Worm (Caenorhabditis elegans) whole organism, late embryonic: ENCODE results near the gene T24E12.12.

Source experiments
- C08G9.2 ChIP-seq: sonication (generic microtip); optimal IDR thresholded peaks from 2 replicates; lab custom pipeline; 2016; ENCODE audit warnings: mild to moderate bottlenecking, missing genetic modification characterization, moderate library complexity, missing compliant biosample characterization
- F13H6.1 ChIP-seq: sonication (generic microtip); optimal IDR thresholded peaks from 2 replicates; lab custom pipeline; 2016; ENCODE audit warnings: missing genetic modification characterization, missing compliant biosample characterization
- K02D7.2 ChIP-seq: sonication (generic microtip); optimal IDR thresholded peaks from 2 replicates; lab custom pipeline; 2017; ENCODE audit warnings: mild to moderate bottlenecking, missing genetic modification characterization, missing compliant biosample characterization
- K09A11.1 ChIP-seq: sonication (generic microtip); optimal IDR thresholded peaks from 2 replicates; lab custom pipeline; 2017; ENCODE audit warnings: antibody characterized with exemption, mild to moderate bottlenecking, missing genetic modification characterization, missing compliant biosample characterization; ENCODE audit not compliant: insufficient read depth
- ahr-1 ChIP-seq: sonication (generic microtip); optimal IDR thresholded peaks from 2 replicates; lab custom pipeline; 2016; ENCODE audit warnings: missing genetic modification characterization, missing compliant biosample characterization
- ceh-14 ChIP-seq: sonication (generic microtip); optimal IDR thresholded peaks from 2 replicates; lab custom pipeline; 2016; ENCODE audit warnings: missing genotype, missing genetic modification characterization, missing compliant biosample characterization
- ceh-18 ChIP-seq: sonication (generic microtip); optimal IDR thresholded peaks from 2 replicates; lab custom pipeline; 2016; ENCODE audit warnings: missing genetic modification characterization, missing compliant biosample characterization
- ceh-19 ChIP-seq: fragments of 200-800 bp; sonication (Bioruptor generic); optimal IDR thresholded peaks from 2 replicates; lab custom pipeline; 2018; ENCODE audit warnings: mild to moderate bottlenecking, missing genetic modification characterization, missing compliant biosample characterization
- ceh-2 ChIP-seq: sonication (generic microtip); optimal IDR thresholded peaks from 2 replicates; lab custom pipeline; 2016; ENCODE audit warnings: missing genotype, missing genetic modification characterization, missing compliant biosample characterization
- ceh-24 ChIP-seq: sonication (generic microtip); optimal IDR thresholded peaks from 2 replicates; lab custom pipeline; 2016; ENCODE audit warnings: mild to moderate bottlenecking, missing genetic modification characterization, missing compliant biosample characterization
- ceh-30 ChIP-seq: fragments of 150-350 bp; optimal IDR thresholded peaks from 2 replicates; lab custom pipeline; 2014; ENCODE audit warnings: missing biosample characterization, missing genetic modification characterization
- ceh-31 ChIP-seq: sonication (generic microtip); optimal IDR thresholded peaks from 2 replicates; lab custom pipeline; 2016; ENCODE audit warnings: missing genetic modification characterization, missing compliant biosample characterization
- ceh-45 ChIP-seq: fragments of 200-800 bp; sonication (Bioruptor generic); IDR thresholded peaks from 2 replicates; pipeline ENCODE4 v1.3.6; 2022; ENCODE audit warnings: missing genetic modification reagents, missing genetic modification characterization, missing compliant biosample characterization
- ceh-6 ChIP-seq: fragments of 200-800 bp; sonication (Bioruptor generic); optimal IDR thresholded peaks from 2 replicates; lab custom pipeline; 2018; ENCODE audit warnings: mild to moderate bottlenecking, missing genetic modification characterization, missing compliant biosample characterization
- che-1 ChIP-seq: sonication (generic microtip); optimal IDR thresholded peaks from 2 replicates; lab custom pipeline; 2016; ENCODE audit warnings: mild to moderate bottlenecking, missing genetic modification characterization, missing compliant biosample characterization
- dmd-4 ChIP-seq: sonication (generic microtip); optimal IDR thresholded peaks from 2 replicates; lab custom pipeline; 2016; ENCODE audit warnings: borderline replicate concordance, missing genetic modification characterization, missing compliant biosample characterization
- dve-1 ChIP-seq: sonication (generic microtip); optimal IDR thresholded peaks from 2 replicates; lab custom pipeline; 2017; ENCODE audit warnings: antibody characterized with exemption, mild to moderate bottlenecking, missing genetic modification characterization, missing compliant biosample characterization
- elt-2 ChIP-seq: sonication (generic microtip); optimal IDR thresholded peaks from 2 replicates; lab custom pipeline; 2016; ENCODE audit warnings: missing genetic modification reagents, missing genetic modification characterization, missing compliant biosample characterization
- fax-1 ChIP-seq: sonication (generic microtip); optimal IDR thresholded peaks from 2 replicates; lab custom pipeline; 2016; ENCODE audit warnings: missing genotype, missing genetic modification characterization, missing compliant biosample characterization
- hlh-30 ChIP-seq: sonication (generic microtip); optimal IDR thresholded peaks from 2 replicates; lab custom pipeline; 2017; ENCODE audit warnings: antibody characterized with exemption, missing genetic modification characterization, missing compliant biosample characterization; ENCODE audit not compliant: insufficient read depth
- lim-6 ChIP-seq: sonication (generic microtip); optimal IDR thresholded peaks from 2 replicates; lab custom pipeline; 2016; ENCODE audit warnings: missing genetic modification characterization, missing compliant biosample characterization
- lin-11 ChIP-seq: fragments of 200-800 bp; sonication (Bioruptor generic); optimal IDR thresholded peaks from 2 replicates; lab custom pipeline; 2018; ENCODE audit warnings: mild to moderate bottlenecking, missing genetic modification characterization, missing compliant biosample characterization
- madf-2 ChIP-seq: sonication (generic microtip); optimal IDR thresholded peaks from 2 replicates; lab custom pipeline; 2017; ENCODE audit warnings: missing genetic modification characterization, missing compliant biosample characterization
- nfya-1 ChIP-seq: sonication (generic microtip); optimal IDR thresholded peaks from 2 replicates; lab custom pipeline; 2017; ENCODE audit warnings: missing genetic modification characterization, mild to moderate bottlenecking, missing compliant biosample characterization, antibody characterized with exemption, moderate library complexity
- nhr-11 ChIP-seq: fragments of 150-350 bp; optimal IDR thresholded peaks from 2 replicates; lab custom pipeline; 2014; ENCODE audit warnings: missing biosample characterization, missing genetic modification characterization
- pag-3 ChIP-seq: sonication (generic microtip); optimal IDR thresholded peaks from 2 replicates; lab custom pipeline; 2016; ENCODE audit warnings: missing compliant biosample characterization, missing genetic modification characterization, borderline replicate concordance
- pax-1 ChIP-seq: fragments of 150-350 bp; optimal IDR thresholded peaks from 2 replicates; lab custom pipeline; 2014; ENCODE audit warnings: missing biosample characterization, missing genetic modification characterization
- pha-2 ChIP-seq: sonication (generic microtip); optimal IDR thresholded peaks from 2 replicates; lab custom pipeline; 2017; ENCODE audit warnings: mild to moderate bottlenecking, missing genetic modification characterization, missing compliant biosample characterization
- pqm-1 ChIP-seq: sonication (generic microtip); optimal IDR thresholded peaks from 2 replicates; lab custom pipeline; 2016; ENCODE audit warnings: missing genetic modification characterization, missing compliant biosample characterization
- sdc-2 ChIP-seq: sonication (generic microtip); optimal IDR thresholded peaks from 2 replicates; lab custom pipeline; 2016; ENCODE audit warnings: missing genotype, missing genetic modification characterization, missing compliant biosample characterization
- sox-2 ChIP-seq: fragments of 200-800 bp; sonication (Bioruptor generic); IDR thresholded peaks from 2 replicates; pipeline ENCODE4 v1.3.6; 2022; ENCODE audit warnings: missing genetic modification reagents, missing genetic modification characterization, missing compliant biosample characterization
- sox-4 ChIP-seq: sonication (generic microtip); optimal IDR thresholded peaks from 2 replicates; lab custom pipeline; 2017; ENCODE audit warnings: mild to moderate bottlenecking, missing genetic modification characterization, inconsistent platforms, missing compliant biosample characterization
- tbx-2 ChIP-seq: sonication (generic microtip); optimal IDR thresholded peaks from 2 replicates; lab custom pipeline; 2016; ENCODE audit warnings: missing genetic modification characterization, missing compliant biosample characterization
- ttx-3 ChIP-seq: sonication (generic microtip); optimal IDR thresholded peaks from 2 replicates; lab custom pipeline; 2016; ENCODE audit warnings: missing genetic modification reagents, missing genetic modification characterization, missing compliant biosample characterization
- unc-3 ChIP-seq, 2 experiments: fragments of 200-800 bp in 1 of 2; sonication (Bioruptor generic) in 1 of 2; sonication (generic microtip) in 1 of 2; conservative IDR thresholded peaks in 1 of 2; optimal IDR thresholded peaks in 1 of 2; 2 replicates each; pipeline versions ENCODE4 v1.3.6 to Lab custom; 2016 to 2022; ENCODE audit warnings: missing compliant biosample characterization in 2 of 2, missing genetic modification characterization in 2 of 2, missing genetic modification reagents in 1 of 2
- unc-42 ChIP-seq: sonication (generic microtip); optimal IDR thresholded peaks from 2 replicates; lab custom pipeline; 2016; ENCODE audit warnings: missing genotype, missing genetic modification characterization, missing compliant biosample characterization
- unc-55 ChIP-seq: sonication (generic microtip); optimal IDR thresholded peaks from 2 replicates; lab custom pipeline; 2017; ENCODE audit warnings: missing biosample characterization, missing genetic modification reagents, missing genetic modification characterization
- unc-86 ChIP-seq: sonication (generic microtip); optimal IDR thresholded peaks from 2 replicates; lab custom pipeline; 2016; ENCODE audit warnings: missing genetic modification characterization, missing compliant biosample characterization
- zip-5 ChIP-seq: sonication (generic microtip); optimal IDR thresholded peaks from 2 replicates; lab custom pipeline; 2016; ENCODE audit warnings: missing genetic modification characterization, missing compliant biosample characterization

T24E12.12 gene

ce11 chrII:3806964-3807363, 47.9 kb downstream of the T24E12.12 start, which contains the start of gene F54D10.4:
Gene F54D10.4, minus strand, starts transcription at chrII:3807064.
- TF ChIP-seq pha-2 (tag; lab: Kevin White, UChicago) (no peak), ceh-30 (tag; lab: Kevin White, UChicago) (no peak), madf-2 (tag; lab: Kevin White, UChicago) (no peak), lin-11 (tag; lab: Kevin White, UChicago) (no peak), ceh-45 (GFP tag; lab: Robert Waterston, UW) (no peak), ceh-19 (GFP tag; lab: Kevin White, UChicago) (no peak), F13H6.1 (tag; lab: Kevin White, UChicago) (no peak), dmd-4 (tag; lab: Kevin White, UChicago) (no peak), sox-2 (GFP tag; lab: Robert Waterston, UW) (no peak), unc-42 (tag; lab: Kevin White, UChicago) (no peak), C08G9.2 (no peak), nhr-11 (no peak), K09A11.1 (tag; lab: Kevin White, UChicago) (no peak), sox-4 (no peak), hlh-30 (tag; lab: Kevin White, UChicago) (no peak), che-1 (tag; lab: Kevin White, UChicago) (no peak), unc-86 (tag; lab: Kevin White, UChicago) (no peak), ceh-2 (tag; lab: Kevin White, UChicago) (no peak)
- TF ChIP-seq, all 69 proteins: peak for 0

DNA sequence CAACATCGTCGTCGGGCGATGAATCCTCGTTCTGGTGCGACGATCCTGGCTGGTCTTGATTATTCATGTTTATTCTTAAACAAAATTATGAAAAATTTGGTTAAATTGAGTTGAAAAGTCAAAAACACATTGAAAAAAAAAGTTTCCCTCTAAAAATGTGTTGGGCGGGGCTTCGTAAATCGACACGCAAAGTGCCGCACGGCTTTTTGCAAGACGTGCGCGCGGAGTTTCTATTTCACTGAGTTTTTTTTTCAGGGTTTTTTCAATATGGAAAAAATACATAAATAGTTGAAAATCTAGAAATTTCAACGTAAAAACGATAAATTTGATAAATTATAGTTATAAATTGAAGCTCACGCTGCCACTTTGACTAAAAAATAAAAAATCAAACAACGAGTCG, 49.0 kb downstream of the T24E12.12 start, which contains the start of gene F54D10.5:
TSS of gene F54D10.5 (minus strand) at position 74 of the 400 bp plus-strand sequence.
- TF ChIP-seq unc-3 (GFP tag; conservative IDR thresholded peaks at IDR 0.05; lab: Robert Waterston, UW) = no peak
- TF ChIP-seq unc-3 (tag; optimal IDR thresholded peaks at IDR 0.05; lab: Kevin White, UChicago) = no peak
- TF ChIP-seq unc-86 (tag; lab: Kevin White, UChicago) = peak; percentile 45
- peak; percentile 4 for TF ChIP-seq sox-4
- TF ChIP-seq nhr-11 = no peak
- peak; percentile 36 for TF ChIP-seq ttx-3 (tag; lab: Kevin White, UChicago)
- TF ChIP-seq ceh-31 (tag; lab: Kevin White, UChicago) = peak; percentile 53
- TF ChIP-seq madf-2 (tag; lab: Kevin White, UChicago) = no peak
- TF ChIP-seq fax-1 (tag; lab: Kevin White, UChicago) = no peak
- TF ChIP-seq lim-6 (tag; lab: Kevin White, UChicago) = no peak
- no peak for TF ChIP-seq ceh-30 (tag; lab: Kevin White, UChicago)
- no peak for TF ChIP-seq ahr-1 (tag; lab: Kevin White, UChicago)
- TF ChIP-seq unc-42 (tag; lab: Kevin White, UChicago) = peak; percentile 6
- TF ChIP-seq pax-1 (tag; lab: Kevin White, UChicago) = peak; percentile 30
- peak; percentile 70 for TF ChIP-seq nfya-1
- TF ChIP-seq unc-55 = no peak
- no peak for TF ChIP-seq ceh-45 (GFP tag; lab: Robert Waterston, UW)
- no peak for TF ChIP-seq pqm-1 (tag; lab: Kevin White, UChicago)
- no peak for TF ChIP-seq pag-3 (tag; lab: Kevin White, UChicago)
- no peak for TF ChIP-seq pha-2 (tag; lab: Kevin White, UChicago)
- no peak for TF ChIP-seq ceh-24
- peak; percentile 32 for TF ChIP-seq K09A11.1 (tag; lab: Kevin White, UChicago)
- TF ChIP-seq ceh-18 (tag; lab: Kevin White, UChicago) = peak; percentile 32
- peak; percentile 74 for TF ChIP-seq tbx-2 (tag; lab: Kevin White, UChicago)
- TF ChIP-seq K02D7.2 (tag; lab: Kevin White, UChicago) = peak; percentile 45
- TF ChIP-seq elt-2 (tag; lab: Kevin White, UChicago) = peak; percentile 78

DNA sequence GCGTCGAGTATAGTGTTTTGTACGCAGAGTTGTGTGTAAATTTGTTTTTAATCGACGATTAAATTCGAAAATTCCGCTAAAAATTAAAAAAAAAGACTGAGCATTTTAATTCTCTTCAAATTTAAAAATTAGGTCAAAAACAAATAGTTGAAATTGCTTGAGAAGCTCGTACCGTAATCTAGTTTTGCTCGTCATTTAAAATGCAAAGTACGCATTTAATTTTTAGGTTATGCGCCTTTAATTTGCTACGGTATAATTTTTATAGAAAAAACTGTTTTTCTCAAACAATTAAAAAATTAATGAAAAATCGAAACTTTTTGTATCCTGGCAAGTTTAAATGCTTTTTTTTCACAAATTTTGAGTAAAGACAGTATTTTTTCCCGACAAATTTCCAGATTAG, 49.6 kb downstream of the T24E12.12 start:
- TF ChIP-seq K09A11.1 (tag; lab: Kevin White, UChicago) = no peak
- no peak for TF ChIP-seq ahr-1 (tag; lab: Kevin White, UChicago)
- TF ChIP-seq elt-2 (tag; lab: Kevin White, UChicago) = no peak
- TF ChIP-seq dve-1 (tag; lab: Kevin White, UChicago) = no peak
- TF ChIP-seq ceh-14 (tag; lab: Kevin White, UChicago) = no peak
- TF ChIP-seq ceh-6 = no peak
- no peak for TF ChIP-seq ceh-2 (tag; lab: Kevin White, UChicago)
- no peak for TF ChIP-seq lim-6 (tag; lab: Kevin White, UChicago)
- TF ChIP-seq zip-5 (tag; lab: Kevin White, UChicago) = no peak
- TF ChIP-seq sdc-2 (tag; lab: Kevin White, UChicago) = no peak
